Worm (Caenorhabditis elegans) whole organism, midembryonic: ENCODE results near the gene dnc-4.

ENCODE experiments used
- T22C8.4 ChIP-seq: fragments of 200-800 bp; sonication (Bioruptor generic); IDR thresholded peaks from 2 replicates; pipeline ENCODE4 v1.3.6; 2022; ENCODE audit warnings: missing genetic modification characterization, missing compliant biosample characterization
- flt-1 ChIP-seq: fragments of 200-800 bp; sonication (Bioruptor generic); IDR thresholded peaks from 2 replicates; pipeline ENCODE4 v1.3.6; 2022; ENCODE audit warnings: missing genetic modification characterization, missing compliant biosample characterization
- tab-1 ChIP-seq: fragments of 200-800 bp; sonication (Bioruptor generic); IDR thresholded peaks from 2 replicates; pipeline ENCODE4 v1.3.6; 2022; ENCODE audit warnings: missing genetic modification characterization, missing compliant biosample characterization
- ztf-29 ChIP-seq: fragments of 200-800 bp; sonication (Bioruptor generic); IDR thresholded peaks from 2 replicates; pipeline ENCODE4 v1.3.6; 2022; ENCODE audit warnings: missing genetic modification reagents, missing genetic modification characterization, missing compliant biosample characterization

ce11 chrIV:8012330-8012729 is 7.3 kb downstream of the dnc-4 start, which contains the start of gene Y42H9B.3:
- TF ChIP-seq flt-1 (GFP tag; lab: Robert Waterston, UW): no peak
- no peak for TF ChIP-seq T22C8.4 (GFP tag; lab: Robert Waterston, UW)
- TF ChIP-seq ztf-29 (GFP tag; lab: Robert Waterston, UW): no peak
- TF ChIP-seq tab-1 (GFP tag; lab: Robert Waterston, UW): no peak
